Fruit fly (Drosophila melanogaster) S2 (cell line): ENCODE measurements around the gene Bili.

Source experiments
- CG8478 ChIP-seq: fragments of >200 bp; optimal IDR thresholded peaks from 2 replicates; lab custom pipeline; 2018
- CTCF ChIP-seq, 2 experiments: fragments of >200 bp; optimal IDR thresholded peaks; 2 replicates each; lab custom pipeline; 2018

- TF ChIP-seq CG8478, result no peak
- no peak for TF ChIP-seq CTCF (optimal IDR thresholded peaks at IDR 0.05; lab: Kevin White, UChicago)
These were observed 52.7 kb downstream of the Bili start, which contains the start of gene dan for dm6 chr3R:25183484-25184442.
